Fruit fly (Drosophila melanogaster): Measurements from ENCODE around the gene toc.

- TF ChIP-seq lola (GFP tag; optimal IDR thresholded peaks at IDR 0.05) = no peak
- TF ChIP-seq Dfd (GFP tag; optimal IDR thresholded peaks at IDR 0.05) = no peak
- TF ChIP-seq pan (optimal IDR thresholded peaks at IDR 0.05) = no peak
Measured at dm6 chr2L:3122216-3122615, 22.4 kb downstream of the toc start.

Data from whole organism, wandering third instar larva.